Fruit fly (Drosophila melanogaster) whole organism: Measurements from ENCODE around the gene betaggt-I.

Source experiments
- CG8478 ChIP-seq: fragments of >200 bp; optimal IDR thresholded peaks from 2 replicates; lab custom pipeline; 2018; ENCODE audit warnings: inconsistent platforms
- Dll ChIP-seq: fragments of >200 bp; optimal IDR thresholded peaks from 2 replicates; lab custom pipeline; 2017
- EcR ChIP-seq, 2 experiments: fragments of >200 bp; optimal IDR thresholded peaks; 2 replicates each; lab custom pipeline; 2017; ENCODE audit warnings: missing biosample characterization in 2 of 2, missing genetic modification characterization in 2 of 2, missing genetic modification reagents in 2 of 2
- pan ChIP-seq: fragments of >200 bp; optimal IDR thresholded peaks from 2 replicates; lab custom pipeline; 2017

DNA sequence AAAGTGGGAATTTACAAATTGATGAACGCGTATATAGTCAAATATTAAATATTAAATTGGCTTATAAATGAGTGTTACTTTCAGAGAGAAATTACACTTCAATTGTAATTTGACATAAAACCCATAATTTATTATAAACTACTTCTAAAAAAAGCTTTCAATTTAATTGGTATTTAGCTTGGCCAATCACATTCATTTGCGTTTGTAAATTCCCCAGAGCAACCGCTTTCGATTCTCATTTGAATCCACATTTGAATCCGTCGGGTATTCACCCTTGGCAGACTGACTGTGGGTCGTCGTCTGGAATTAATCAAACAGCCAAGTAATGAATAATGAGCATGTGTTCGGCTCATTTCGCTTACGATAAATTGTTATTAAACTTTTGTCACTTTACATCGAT is 49.5 kb upstream of the betaggt-I start:
- no peak for TF ChIP-seq CG8478 (lab: Kevin White, UChicago)
- TF ChIP-seq Dll (lab: Kevin White, UChicago): no peak
- no peak for TF ChIP-seq EcR (GFP tag; optimal IDR thresholded peaks at IDR 0.05; lab: Kevin White, UChicago)
- TF ChIP-seq pan (lab: Kevin White, UChicago): no peak
